Worm (Caenorhabditis elegans): Measurements from ENCODE around the gene pxmp-4.

DNA sequence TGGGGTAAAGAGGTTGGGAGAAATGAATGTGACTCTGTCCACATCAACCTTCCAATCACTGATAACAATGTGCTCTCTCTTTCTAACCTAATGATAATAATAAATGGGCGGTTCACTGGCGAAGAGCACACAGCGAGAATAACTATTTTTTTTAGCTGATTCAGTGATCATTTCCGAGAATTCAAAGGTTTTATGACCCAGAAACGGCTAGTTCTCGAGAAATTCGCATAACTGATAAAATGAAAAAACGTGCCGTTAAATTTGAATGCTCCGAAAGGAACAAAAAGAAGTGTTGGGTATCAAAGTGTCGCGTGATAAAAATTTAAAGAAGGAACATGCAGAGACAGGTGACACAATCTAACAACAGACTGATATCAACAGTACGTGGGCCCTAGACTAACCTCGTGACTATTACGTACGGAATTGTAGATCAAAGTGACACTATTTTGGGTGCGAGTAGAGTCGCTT is 41.2 kb downstream of the pxmp-4 start:
- TF ChIP-seq klf-2 (GFP tag; conservative IDR thresholded peaks at IDR 0.05), result no peak
- no peak for TF ChIP-seq T22C8.4 (GFP tag; IDR thresholded peaks at IDR 0.05)
- TF ChIP-seq flt-1 (GFP tag; IDR thresholded peaks at IDR 0.05), result no peak
- no peak for TF ChIP-seq cog-1 (tag; optimal IDR thresholded peaks at IDR 0.05)
- no peak for TF ChIP-seq med-1 (GFP tag; optimal IDR thresholded peaks at IDR 0.05; ENCODE audit: insufficient read depth)

Measured in whole organism, midembryonic.